Worm (Caenorhabditis elegans): Measurements from ENCODE around the gene T16G1.7.

The T16G1.7 gene

DNA sequence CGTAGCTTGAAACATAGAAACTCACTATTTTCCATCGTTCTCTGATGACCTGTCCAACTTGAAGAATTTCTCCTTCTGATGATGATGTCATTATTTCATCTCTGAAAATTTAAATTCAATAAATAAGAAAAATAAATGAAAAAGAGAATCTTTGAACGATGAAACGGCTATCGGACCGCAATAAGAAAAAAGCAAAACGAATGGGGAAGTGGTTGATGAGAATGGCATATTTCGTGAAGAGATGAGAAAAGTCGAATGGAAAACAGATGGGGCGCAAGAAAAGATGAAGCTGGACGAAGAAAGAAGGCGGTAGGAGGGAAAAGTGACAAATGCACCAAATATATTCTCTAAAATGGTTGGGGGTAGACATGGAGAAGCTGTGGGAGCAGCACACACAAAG, 39.1 kb downstream of the T16G1.7 start, which contains the start of gene ttbk-7:
TSS of gene ttbk-7 (minus strand) at position 101 of the 400 bp plus-strand sequence.
- TF ChIP-seq ceh-91 (GFP tag; IDR thresholded peaks at IDR 0.05) (no peak), Y56A3A.18 (GFP tag; IDR thresholded peaks at IDR 0.05) (no peak), nhr-90 (tag; optimal IDR thresholded peaks at IDR 0.05) (no peak), attf-6 (GFP tag; IDR thresholded peaks at IDR 0.05) (no peak), Y53G8AR.9 (GFP tag; conservative IDR thresholded peaks at IDR 0.05) (no peak), pha-4 (tag; optimal IDR thresholded peaks at IDR 0.05) (no peak), ceh-40 (GFP tag; IDR thresholded peaks at IDR 0.05) (no peak), lin-35 (GFP tag; optimal IDR thresholded peaks at IDR 0.05) (no peak)

DNA sequence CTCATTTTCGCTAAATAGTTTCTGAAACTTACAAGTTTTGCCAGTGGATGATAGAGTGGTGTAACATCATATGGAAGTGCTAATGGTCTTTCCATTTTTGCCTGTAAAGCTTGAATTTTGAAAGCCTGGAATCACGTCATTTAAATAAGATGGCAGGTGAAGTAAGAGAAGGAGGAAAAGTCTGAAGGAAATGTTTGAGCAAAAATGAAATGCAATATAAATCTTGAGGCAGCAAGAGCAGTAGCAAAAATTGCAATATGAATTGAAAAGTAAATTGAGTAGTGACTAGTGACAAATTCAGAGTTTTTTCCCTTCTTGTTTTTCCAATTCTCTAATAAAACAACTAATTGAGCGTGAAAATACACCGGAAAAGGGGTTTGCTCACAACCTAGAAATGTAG, 49.1 kb downstream of the T16G1.7 start, which contains the start of gene glb-24:
TSS of gene glb-24 (minus strand) at position 101 of the 400 bp plus-strand sequence.
- TF ChIP-seq nfyb-1 (GFP tag; IDR thresholded peaks at IDR 0.05): no peak
- TF ChIP-seq attf-3 (GFP tag; conservative IDR thresholded peaks at IDR 0.05): no peak
- no peak for TF ChIP-seq tbp1 (GFP tag; optimal IDR thresholded peaks at IDR 0.05)

Measured in whole organism, young adult.